Worm (Caenorhabditis elegans) whole organism, L1 larva: ENCODE measurements around the gene nspd-2.

Experiments
- blmp-1 ChIP-seq: fragments of 150-350 bp; optimal IDR thresholded peaks from 2 replicates; lab custom pipeline; 2014; ENCODE audit warnings: missing biosample characterization, missing genetic modification characterization
- lin-13 ChIP-seq: fragments of 150-350 bp; optimal IDR thresholded peaks from 2 replicates; lab custom pipeline; 2014; ENCODE audit warnings: missing biosample characterization, missing genetic modification reagents, missing genetic modification characterization
- lin-15B ChIP-seq: fragments of 150-350 bp; sonication (generic microtip); optimal IDR thresholded peaks from 3 replicates; lab custom pipeline; 2014; ENCODE audit warnings: missing biosample characterization, missing genetic modification characterization

- TF ChIP-seq blmp-1 (tag; lab: Kevin White, UChicago) = no peak
- TF ChIP-seq lin-15B (tag; lab: Kevin White, UChicago) = no peak
- TF ChIP-seq lin-13 (GFP tag; lab: Kevin White, UChicago) = no peak
These were observed 11.3 kb upstream of the nspd-2 start, which contains the start of gene kin-21 for ce11 chrIV:9832586-9832985.
